Fruit fly (Drosophila melanogaster) whole organism, pupa: ENCODE data around the gene CG4364.

ENCODE experiments used
- CG10348 ChIP-seq: fragments of 200-800 bp; sonication (Bioruptor generic); IDR thresholded peaks from 2 replicates; pipeline ENCODE4 v1.3.6; 2022; ENCODE audit warnings: missing biosample characterization, missing genetic modification characterization
- CG12605 ChIP-seq: fragments of 200-800 bp; sonication (Bioruptor generic); IDR thresholded peaks from 2 replicates; pipeline ENCODE4 v1.3.6; 2022; ENCODE audit warnings: missing biosample characterization, missing genetic modification characterization
- CG13204 ChIP-seq: fragments of 200-800 bp; sonication (Bioruptor generic); optimal IDR thresholded peaks from 2 replicates; lab custom pipeline; 2018; ENCODE audit warnings: missing biosample characterization, mild to moderate bottlenecking, missing genetic modification characterization, moderate library complexity
- CG14655 ChIP-seq: fragments of 200-800 bp; sonication (Bioruptor generic); optimal IDR thresholded peaks from 3 replicates; lab custom pipeline; 2017; ENCODE audit warnings: mild to moderate bottlenecking, missing biosample characterization, missing genetic modification reagents, missing genetic modification characterization
- CG15710 ChIP-seq: fragments of 200-800 bp; sonication (Bioruptor generic); optimal IDR thresholded peaks from 2 replicates; lab custom pipeline; 2018; ENCODE audit warnings: missing biosample characterization, mild to moderate bottlenecking, missing genetic modification characterization, moderate library complexity
- CG17806 ChIP-seq: fragments of 200-800 bp; sonication (Bioruptor generic); optimal IDR thresholded peaks from 2 replicates; lab custom pipeline; 2018; ENCODE audit warnings: missing biosample characterization, mild to moderate bottlenecking, missing genetic modification characterization, moderate library complexity
- CG32121 ChIP-seq: fragments of 200-800 bp; sonication (Bioruptor generic); IDR thresholded peaks from 2 replicates; pipeline ENCODE4 v1.3.6; 2022; ENCODE audit warnings: missing biosample characterization, missing genetic modification characterization
- CG34367 ChIP-seq: fragments of 200-800 bp; sonication (Bioruptor generic); optimal IDR thresholded peaks from 2 replicates; lab custom pipeline; 2018; ENCODE audit warnings: missing biosample characterization, mild to moderate bottlenecking, missing genetic modification characterization
- CG4496 ChIP-seq: fragments of 200-800 bp; sonication (Bioruptor generic); IDR thresholded peaks from 3 replicates; pipeline ENCODE4 v1.3.6; 2022; ENCODE audit warnings: missing biosample characterization, missing genetic modification characterization
- CG8159 ChIP-seq: fragments of 200-800 bp; sonication (Bioruptor generic); optimal IDR thresholded peaks from 3 replicates; lab custom pipeline; 2018; ENCODE audit warnings: missing biosample characterization, mild to moderate bottlenecking, missing genetic modification characterization, moderate library complexity
- CG8301 ChIP-seq: fragments of 200-800 bp; sonication (Bioruptor generic); optimal IDR thresholded peaks from 2 replicates; lab custom pipeline; 2018; ENCODE audit warnings: missing biosample characterization, mild to moderate bottlenecking, missing genetic modification characterization
- CG9948 ChIP-seq: fragments of 200-800 bp; sonication (Bioruptor generic); optimal IDR thresholded peaks from 2 replicates; lab custom pipeline; 2018; ENCODE audit warnings: missing biosample characterization, mild to moderate bottlenecking, missing genetic modification characterization, moderate library complexity
- D1 ChIP-seq: fragments of 200-800 bp; sonication (Bioruptor generic); optimal IDR thresholded peaks from 2 replicates; lab custom pipeline; 2018; ENCODE audit warnings: missing biosample characterization, mild to moderate bottlenecking, missing genetic modification characterization, moderate library complexity
- EcR ChIP-seq: fragments of 200-800 bp; sonication (Bioruptor generic); optimal IDR thresholded peaks from 3 replicates; lab custom pipeline; 2019; ENCODE audit warnings: missing biosample characterization, missing genetic modification characterization, mild to moderate bottlenecking, moderate library complexity, missing genetic modification reagents
- Ets98B ChIP-seq: fragments of 200-800 bp; sonication (Bioruptor generic); IDR thresholded peaks from 2 replicates; pipeline ENCODE4 v1.3.6; 2022; ENCODE audit warnings: missing biosample characterization, missing genetic modification characterization
- Pif1A ChIP-seq: fragments of 200-800 bp; sonication (Bioruptor generic); optimal IDR thresholded peaks from 3 replicates; lab custom pipeline; 2016; ENCODE audit warnings: missing biosample characterization, missing genetic modification characterization
- Pif1B ChIP-seq: fragments of 200-800 bp; sonication (Bioruptor generic); optimal IDR thresholded peaks from 3 replicates; lab custom pipeline; 2016; ENCODE audit warnings: missing biosample characterization, missing genetic modification characterization
- Snoo ChIP-seq: fragments of 200-800 bp; sonication (Bioruptor generic); optimal IDR thresholded peaks from 3 replicates; lab custom pipeline; 2017; ENCODE audit warnings: missing biosample characterization, mild to moderate bottlenecking, missing genetic modification characterization, inconsistent platforms
- fd96Ca ChIP-seq: fragments of 200-800 bp; sonication (Bioruptor generic); IDR thresholded peaks from 3 replicates; pipeline ENCODE4 v1.3.6; 2022; ENCODE audit warnings: missing biosample characterization, missing genetic modification characterization
- gl ChIP-seq: fragments of 200-800 bp; sonication (Bioruptor generic); optimal IDR thresholded peaks from 2 replicates; lab custom pipeline; 2018; ENCODE audit warnings: missing biosample characterization, mild to moderate bottlenecking, missing genetic modification characterization
- rn ChIP-seq: fragments of 200-800 bp; sonication (Bioruptor generic); IDR thresholded peaks from 2 replicates; pipeline ENCODE4 v1.3.6; 2022; ENCODE audit warnings: missing biosample characterization, missing genetic modification characterization

Gene CG4364

dm6 chr2L:9728791-9729190, 17.7 kb upstream of the CG4364 start:
- no peak for TF ChIP-seq EcR (GFP tag; lab: Kevin White, UChicago)
- no peak for TF ChIP-seq Snoo (tag; lab: Kevin White, UChicago)
- TF ChIP-seq CG4496 (GFP tag; lab: Robert Waterston, UW): no peak
- TF ChIP-seq, all 21 proteins: peak for 0

dm6 chr2L:9707514-9708094, 3.5 kb downstream of the CG4364 start:
- no peak for TF ChIP-seq Pif1A (GFP tag; lab: Kevin White, UChicago)
- peak; percentile 47 for TF ChIP-seq EcR (GFP tag; lab: Kevin White, UChicago)

DNA sequence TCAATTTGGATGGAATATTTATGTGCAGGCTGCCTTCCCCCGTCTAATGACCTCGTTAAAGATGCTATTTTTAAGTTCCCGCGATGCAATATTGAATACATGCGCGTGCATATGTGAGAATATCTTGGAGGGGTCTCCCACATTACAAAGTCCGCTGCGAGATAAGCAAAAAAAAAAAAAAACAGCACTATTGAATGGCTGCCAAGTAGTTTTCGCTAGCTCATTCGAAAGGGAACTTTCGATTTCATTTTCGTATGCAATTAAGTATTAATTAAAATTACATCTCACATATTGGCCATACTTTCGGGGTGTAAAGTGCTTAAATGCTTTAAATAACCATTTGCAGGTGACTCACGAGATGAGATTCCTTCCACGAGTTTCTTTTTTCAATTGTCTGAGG, 4.0 kb downstream of the CG4364 start:
- TF ChIP-seq CG34367 (tag; lab: Kevin White, UChicago) (no peak), CG8301 (tag; lab: Kevin White, UChicago) (peak; percentile 26), CG8159 (peak; percentile 31), CG14655 (peak; percentile 60), CG32121 (GFP tag; lab: Robert Waterston, UW) (peak; percentile 58), CG4496 (GFP tag; lab: Robert Waterston, UW) (peak; percentile 61; the same call in 1 of the 3 replicates), CG10348 (no peak), gl (tag; lab: Kevin White, UChicago) (peak; percentile 52), EcR (GFP tag; lab: Kevin White, UChicago) (no peak), Ets98B (GFP tag; lab: Robert Waterston, UW) (peak; percentile 57)

DNA sequence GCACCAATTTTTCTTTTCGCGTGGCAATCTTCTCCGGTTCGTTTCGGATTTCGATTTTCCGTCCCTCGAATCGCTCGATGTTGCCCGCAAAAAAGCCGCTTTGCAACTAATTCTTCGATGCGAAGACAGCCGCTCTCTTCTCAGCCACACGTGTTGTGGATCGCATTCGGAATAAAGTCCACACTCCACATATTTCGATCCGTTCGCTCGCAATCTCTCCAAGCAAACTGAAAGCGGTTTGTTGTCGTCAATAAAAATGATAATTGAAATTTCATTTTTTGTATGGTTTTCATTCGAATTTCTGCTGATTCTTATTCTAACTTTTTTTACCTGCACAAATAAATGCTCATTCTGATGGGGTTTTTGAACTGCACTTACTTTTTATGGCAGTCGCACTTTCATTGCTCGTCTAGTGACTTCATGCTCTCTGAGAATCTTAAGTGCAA, 5.2 kb downstream of the CG4364 start, which contains the start of gene CG31710:
CG31710 (minus strand) TSS at position 83 of the 446 bp plus-strand sequence.
- TF ChIP-seq CG9948 (no peak), CG10348 (no peak), EcR (GFP tag; lab: Kevin White, UChicago) (peak; percentile 45), CG34367 (tag; lab: Kevin White, UChicago) (no peak), CG14655 (no peak), Ets98B (GFP tag; lab: Robert Waterston, UW) (peak; percentile 37; the same call in 1 of the 2 replicates), Snoo (tag; lab: Kevin White, UChicago) (peak; percentile 2), CG12605 (GFP tag; lab: Robert Waterston, UW) (no peak), gl (tag; lab: Kevin White, UChicago) (peak; percentile 6), fd96Ca (GFP tag; lab: Robert Waterston, UW) (no peak), rn (GFP tag; lab: Robert Waterston, UW) (no peak), CG17806 (no peak), CG13204 (no peak), CG8301 (tag; lab: Kevin White, UChicago) (no peak), Pif1A (GFP tag; lab: Kevin White, UChicago) (peak; percentile 12), CG4496 (GFP tag; lab: Robert Waterston, UW) (0 out of 3 replicates have a peak, but pooled peaks have one; percentile 32), CG8159 (no peak), CG32121 (GFP tag; lab: Robert Waterston, UW) (0 out of 2 replicates have a peak, but pooled peaks have one; percentile 12)
- TF ChIP-seq, all 21 proteins: peak for 7

DNA sequence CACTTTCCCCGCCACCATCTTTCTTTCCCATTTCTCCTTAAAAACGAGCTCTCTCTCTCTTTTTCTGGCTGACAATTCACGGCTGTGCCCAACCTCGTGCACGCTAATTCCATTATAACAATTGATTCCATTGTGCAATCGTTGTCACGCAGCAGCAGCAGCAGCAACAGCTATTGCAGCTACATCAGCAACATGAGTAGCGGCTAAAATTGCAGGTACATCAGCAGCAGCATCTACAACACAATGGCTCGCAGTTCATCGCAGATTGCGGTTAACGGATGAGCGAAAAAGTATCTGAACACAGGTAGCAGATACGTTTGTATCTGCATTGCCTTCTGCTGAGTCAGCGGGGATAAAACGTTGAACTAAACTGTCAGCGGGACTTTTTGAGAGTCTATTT, 5.8 kb downstream of the CG4364 start:
- no peak for TF ChIP-seq CG10348

dm6 chr2L:9704343-9704742, 6.7 kb downstream of the CG4364 start:
- peak; percentile 4; the same call in 1 of the 2 replicates for TF ChIP-seq Ets98B (GFP tag; lab: Robert Waterston, UW)
- no peak for TF ChIP-seq CG8301 (tag; lab: Kevin White, UChicago)

DNA sequence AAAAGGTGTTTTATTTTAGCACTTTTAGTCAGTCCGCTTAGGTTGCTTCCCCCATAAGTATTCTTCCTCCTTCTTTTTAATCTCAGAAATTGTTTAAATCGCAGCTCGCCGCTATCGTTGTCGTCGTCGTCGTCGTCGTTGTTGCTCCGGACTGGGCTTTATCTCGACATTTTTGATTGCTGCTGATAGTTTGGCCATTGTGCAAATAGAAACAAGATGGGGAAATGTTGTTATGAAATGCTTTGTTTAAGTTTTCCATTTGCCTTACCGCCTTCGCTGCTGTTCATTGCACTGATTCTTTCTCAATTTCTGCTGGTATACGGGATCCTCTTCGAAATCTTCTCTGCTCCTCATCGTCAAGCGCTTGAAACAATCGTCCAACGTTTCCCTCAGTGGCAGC, 8.1 kb downstream of the CG4364 start:
- TF ChIP-seq Ets98B (GFP tag; lab: Robert Waterston, UW): no peak
- no peak for TF ChIP-seq CG8159
- no peak for TF ChIP-seq Snoo (tag; lab: Kevin White, UChicago)
- no peak for TF ChIP-seq CG34367 (tag; lab: Kevin White, UChicago)
- TF ChIP-seq fd96Ca (GFP tag; lab: Robert Waterston, UW): no peak
- TF ChIP-seq CG12605 (GFP tag; lab: Robert Waterston, UW): no peak
- TF ChIP-seq gl (tag; lab: Kevin White, UChicago): no peak
- TF ChIP-seq CG17806: no peak
- TF ChIP-seq CG9948: no peak
- TF ChIP-seq, all 21 proteins: peak for 0

DNA sequence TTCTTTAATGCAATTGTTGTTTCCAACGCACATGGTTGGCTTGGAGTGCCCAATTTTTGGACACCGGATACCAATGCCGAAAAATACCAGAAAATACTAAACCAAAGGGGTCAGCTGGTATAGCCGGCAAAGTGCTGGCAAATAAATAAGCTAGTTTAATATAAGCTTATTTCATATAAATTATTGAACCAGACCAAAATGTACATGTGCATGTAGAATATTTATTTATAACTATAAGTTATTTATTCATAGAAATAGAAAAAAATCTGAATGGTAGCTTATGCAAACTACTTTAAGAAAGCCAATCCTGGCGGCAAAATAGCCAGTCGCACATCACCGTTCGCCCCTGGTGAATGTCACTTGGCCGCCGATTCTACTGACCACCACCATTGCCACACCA, 10.6 kb downstream of the CG4364 start, which contains the start of gene pelo:
pelo (plus strand) TSS at position 357 of the 400 bp plus-strand sequence.
- TF ChIP-seq D1 (tag; lab: Kevin White, UChicago) (no peak), Pif1B (no peak), EcR (GFP tag; lab: Kevin White, UChicago) (peak; percentile 41), CG8301 (tag; lab: Kevin White, UChicago) (peak; percentile 19), CG14655 (no peak), CG10348 (no peak), CG17806 (peak; percentile 21), CG8159 (peak; percentile 43), gl (tag; lab: Kevin White, UChicago) (no peak), CG9948 (peak; percentile 23), CG34367 (tag; lab: Kevin White, UChicago) (peak; percentile 39), Pif1A (GFP tag; lab: Kevin White, UChicago) (no peak), CG32121 (GFP tag; lab: Robert Waterston, UW) (0 out of 2 replicates have a peak, but pooled peaks have one; percentile 26), CG4496 (GFP tag; lab: Robert Waterston, UW) (peak; percentile 47; the same call in 1 of the 3 replicates), CG13204 (no peak), CG15710 (tag; lab: Kevin White, UChicago) (peak; percentile 42), fd96Ca (GFP tag; lab: Robert Waterston, UW) (no peak), Ets98B (GFP tag; lab: Robert Waterston, UW) (no peak), CG12605 (GFP tag; lab: Robert Waterston, UW) (no peak), rn (GFP tag; lab: Robert Waterston, UW) (no peak), Snoo (tag; lab: Kevin White, UChicago) (peak; percentile 47)
